Comparison of ENCODE assay signal across 1 fruit fly cellular context in genomic region chr2L:1072184-1072583, dm6.
TF ChIP-seq lines count a peak whose summit lies in the region.

No protein-coding gene starts in this region.

TF ChIP-seq in whole organism, embryonic, 481 proteins besides CTCF, POLR2A, EP300 and RAD21 (continued from another document):
- TF ChIP-seq hbn (GFP tag; IDR thresholded peaks at IDR 0.05; lab: Robert Waterston, UW; ENCODE audit: partially characterized antibody) (no peak), CG11456 (GFP tag; IDR thresholded peaks at IDR 0.05; lab: Robert Waterston, UW) (peak; percentile 90), NC2α (GFP tag; optimal IDR thresholded peaks at IDR 0.05; lab: Kevin White, UChicago) (peak; percentile 95), CG14014 (GFP tag; IDR thresholded peaks at IDR 0.05; lab: Robert Waterston, UW) (peak; percentile 89), CG13424 (tag; optimal IDR thresholded peaks at IDR 0.05; lab: Kevin White, UChicago) (peak; percentile 86), ac (GFP tag; optimal IDR thresholded peaks at IDR 0.05; lab: Kevin White, UChicago) (peak; percentile 92), Lim3 (GFP tag; IDR thresholded peaks at IDR 0.05; lab: Robert Waterston, UW) (no peak), CG6175 (GFP tag; IDR thresholded peaks at IDR 0.05; lab: Robert Waterston, UW) (peak; percentile 70), HLH3B (GFP tag; IDR thresholded peaks at IDR 0.05; lab: Robert Waterston, UW) (peak; percentile 92), bowl (GFP tag; IDR thresholded peaks at IDR 0.05; lab: Robert Waterston, UW) (peak; percentile 78), Dip2 (GFP tag; IDR thresholded peaks at IDR 0.05; lab: Robert Waterston, UW) (no peak), kni (GFP tag; optimal IDR thresholded peaks at IDR 0.05; lab: Kevin White, UChicago) (peak; percentile 99), CoRest (tag; optimal IDR thresholded peaks at IDR 0.05; lab: Kevin White, UChicago) (peak; percentile 87), Myb (GFP tag; optimal IDR thresholded peaks at IDR 0.05; lab: Kevin White, UChicago) (peak; percentile 70), lola (GFP tag; optimal IDR thresholded peaks at IDR 0.05; lab: Kevin White, UChicago) (peak in 1 of 3 experiments; percentile 87), chinmo (GFP tag; IDR thresholded peaks at IDR 0.05; lab: Robert Waterston, UW; ENCODE audit: partially characterized antibody) (no peak), tap (tag; optimal IDR thresholded peaks at IDR 0.05; lab: Kevin White, UChicago) (peak; percentile 89), CG12769 (tag; optimal IDR thresholded peaks at IDR 0.05; lab: Kevin White, UChicago) (peak; percentile 96), CG2678 (tag; optimal IDR thresholded peaks at IDR 0.05; lab: Kevin White, UChicago) (peak; percentile 93), nmo (GFP tag; optimal IDR thresholded peaks at IDR 0.05; lab: Kevin White, UChicago) (peak; percentile 56), CG7745 (tag; optimal IDR thresholded peaks at IDR 0.05; lab: Kevin White, UChicago) (peak; percentile 90), bsh (GFP tag; optimal IDR thresholded peaks at IDR 0.05; lab: Kevin White, UChicago) (peak; percentile 30 to 95), sens (GFP tag; lab: Kevin White, UChicago) (peak; percentile 98), CG4617 (GFP tag; optimal IDR thresholded peaks at IDR 0.05; lab: Kevin White, UChicago; ENCODE audit: borderline replicate concordance) (peak; percentile 78), CG4854 (GFP tag; optimal IDR thresholded peaks at IDR 0.05; lab: Kevin White, UChicago) (peak; percentile 95), Lpt (GFP tag; optimal IDR thresholded peaks at IDR 0.05; lab: Kevin White, UChicago) (no peak), CG5953 (GFP tag; IDR thresholded peaks at IDR 0.05; lab: Robert Waterston, UW) (peak; percentile 93), CG2889 (GFP tag; IDR thresholded peaks at IDR 0.05; lab: Robert Waterston, UW) (peak; percentile 50; the same call in 2 of the 3 replicates), Neu2 (GFP tag; optimal IDR thresholded peaks at IDR 0.05; lab: Kevin White, UChicago; ENCODE audit: borderline replicate concordance) (peak; percentile 54), hkb (optimal IDR thresholded peaks at IDR 0.05; lab: Kevin White, UChicago) (no peak), hkb (GFP tag; IDR thresholded peaks at IDR 0.05; lab: Robert Waterston, UW) (peak; percentile 94), Dbx (GFP tag; IDR thresholded peaks at IDR 0.05; lab: Robert Waterston, UW) (peak; percentile 92), Fer3 (tag; optimal IDR thresholded peaks at IDR 0.05; lab: Kevin White, UChicago) (peak; percentile 90), tna (GFP tag; IDR thresholded peaks at IDR 0.05; lab: Robert Waterston, UW; ENCODE audit: partially characterized antibody) (no peak), CG13296 (GFP tag; optimal IDR thresholded peaks at IDR 0.05; lab: Kevin White, UChicago) (peak; percentile 86), Hr51 (GFP tag; optimal IDR thresholded peaks at IDR 0.05; lab: Kevin White, UChicago) (peak; percentile 67 to 92), psq (GFP tag; optimal IDR thresholded peaks at IDR 0.05; lab: Kevin White, UChicago) (peak; percentile 87), sim (GFP tag; IDR thresholded peaks at IDR 0.05; lab: Robert Waterston, UW) (peak; percentile 95)
